Worm (Caenorhabditis elegans): Measurements from ENCODE around the gene F35A5.2.

- TF ChIP-seq F13C5.2 (tag; optimal IDR thresholded peaks at IDR 0.05), result no peak
- no peak for TF ChIP-seq B0310.2 (tag; optimal IDR thresholded peaks at IDR 0.05)
- no peak for TF ChIP-seq ama-1 (optimal IDR thresholded peaks at IDR 0.05)
- TF ChIP-seq sea-1 (GFP tag; conservative IDR thresholded peaks at IDR 0.05), result no peak
Observed at ce11 chrX:3759820-3760219, 45.1 kb upstream of the F35A5.2 start.

Measured in whole organism, early embryonic.